Fruit fly (Drosophila melanogaster): ENCODE measurements around the gene CG33234.

The CG33234 gene

dm6 chr3L:2711462-2712040, 50.1 kb downstream of the CG33234 start, which contains the start of gene Fife:
Gene Fife (minus strand): TSS chr3L:2711690.
- TF ChIP-seq ash1 (GFP tag; optimal IDR thresholded peaks at IDR 0.05) (no peak), Hmr (GFP tag; optimal IDR thresholded peaks at IDR 0.05) (peak; percentile 4), abd-A (tag; optimal IDR thresholded peaks at IDR 0.05) (peak; percentile 82), CG14050 (GFP tag; IDR thresholded peaks at IDR 0.05) (no peak), PHDP (tag; optimal IDR thresholded peaks at IDR 0.05) (no peak), CG10543 (GFP tag; optimal IDR thresholded peaks at IDR 0.05) (peak; percentile 33), ewg (GFP tag; optimal IDR thresholded peaks at IDR 0.05) (peak; percentile 13), crol (GFP tag; IDR thresholded peaks at IDR 0.05) (peak; percentile 34; the same call in 1 of the 2 replicates), CG6765 (GFP tag; optimal IDR thresholded peaks at IDR 0.05) (no peak), Adf1 (GFP tag; IDR thresholded peaks at IDR 0.05) (peak; percentile 32; the same call in 1 of the 2 replicates), CG9437 (GFP tag; optimal IDR thresholded peaks at IDR 0.05) (no peak), Atf-2 (GFP tag; optimal IDR thresholded peaks at IDR 0.05) (no peak), crp (GFP tag; optimal IDR thresholded peaks at IDR 0.05) (no peak), Med (GFP tag) (peak; percentile 66), scrt (GFP tag; optimal IDR thresholded peaks at IDR 0.05) (peak; percentile 96), ac (GFP tag; optimal IDR thresholded peaks at IDR 0.05) (peak; percentile 73), CG11504 (tag; optimal IDR thresholded peaks at IDR 0.05) (no peak), toy (GFP tag; IDR thresholded peaks at IDR 0.05) (no peak), CG1832 (GFP tag; optimal IDR thresholded peaks at IDR 0.05) (peak; percentile 49), CG8478 (optimal IDR thresholded peaks at IDR 0.05) (peak; percentile 20), dimm (GFP tag; IDR thresholded peaks at IDR 0.05) (no peak), CG16779 (GFP tag; IDR thresholded peaks at IDR 0.05) (peak; percentile 85), Deaf1 (tag; optimal IDR thresholded peaks at IDR 0.05) (peak; percentile 95), amos (GFP tag; IDR thresholded peaks at IDR 0.05; ENCODE audit: partially characterized antibody) (0 out of 2 replicates have a peak, but pooled peaks have one; percentile 4), CG8944 (GFP tag; optimal IDR thresholded peaks at IDR 0.05) (no peak), Jarid2 (GFP tag; optimal IDR thresholded peaks at IDR 0.05) (peak; percentile 26), onecut (GFP tag; IDR thresholded peaks at IDR 0.05) (no peak), CG13894 (tag; optimal IDR thresholded peaks at IDR 0.05) (peak; percentile 50)

DNA sequence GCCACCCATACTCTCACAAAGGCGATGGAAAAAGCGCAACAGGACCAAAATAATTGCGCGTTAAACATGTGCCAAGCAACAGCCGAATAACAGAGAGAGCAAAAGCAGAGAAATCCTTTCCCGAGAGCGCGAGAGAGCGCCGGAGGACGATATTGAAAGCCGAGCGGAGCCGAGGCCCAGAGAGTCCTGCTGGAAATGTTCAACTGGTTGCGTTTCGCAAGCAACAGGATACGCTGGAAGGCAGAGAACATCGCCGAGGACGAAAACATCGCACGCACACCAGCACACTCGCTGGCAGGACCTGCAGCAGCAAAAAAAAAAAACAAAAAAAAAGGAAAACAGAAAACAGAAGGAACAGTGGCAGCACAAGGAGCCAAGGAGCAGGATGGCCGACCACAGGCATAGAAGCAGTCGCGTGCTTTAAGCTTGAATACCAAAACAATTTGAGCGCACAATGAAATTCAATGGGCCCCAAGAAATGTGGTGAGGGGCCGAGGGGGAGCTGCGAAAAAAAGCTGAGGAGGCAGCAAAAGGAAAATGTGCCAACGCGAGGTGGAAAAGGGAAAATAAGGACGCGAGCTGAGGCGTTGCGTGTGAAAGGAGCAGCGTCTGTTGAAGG, 51.3 kb downstream of the CG33234 start:
- TF ChIP-seq Deaf1 (tag; optimal IDR thresholded peaks at IDR 0.05), result peak; percentile 94
- no peak for TF ChIP-seq CG9437 (GFP tag; optimal IDR thresholded peaks at IDR 0.05)
- TF ChIP-seq scrt (GFP tag; optimal IDR thresholded peaks at IDR 0.05), result peak; percentile 100
- TF ChIP-seq crol (GFP tag; IDR thresholded peaks at IDR 0.05), result peak; percentile 57
- peak; percentile 55 for TF ChIP-seq abd-A (tag; optimal IDR thresholded peaks at IDR 0.05)
- TF ChIP-seq Hr39 (optimal IDR thresholded peaks at IDR 0.05), result peak; percentile 64
- TF ChIP-seq chinmo (GFP tag; IDR thresholded peaks at IDR 0.05; ENCODE audit: partially characterized antibody), result peak; percentile 64; the same call in 2 of the 4 replicates
- peak; percentile 48 to 62 for TF ChIP-seq Trl (optimal IDR thresholded peaks at IDR 0.05)
- TF ChIP-seq Trl (GFP tag; optimal IDR thresholded peaks at IDR 0.05), result no peak
- TF ChIP-seq ro (GFP tag; IDR thresholded peaks at IDR 0.05), result no peak
- TF ChIP-seq pan (optimal IDR thresholded peaks at IDR 0.05), result no peak
- no peak for TF ChIP-seq pan (GFP tag; optimal IDR thresholded peaks at IDR 0.05 in 1 of 2, IDR thresholded peaks at IDR 0.05 in 1 of 2)

Data from whole organism, embryonic.